Fruit fly (Drosophila melanogaster): ENCODE data around the gene Abp1.

Abp1 gene

DNA sequence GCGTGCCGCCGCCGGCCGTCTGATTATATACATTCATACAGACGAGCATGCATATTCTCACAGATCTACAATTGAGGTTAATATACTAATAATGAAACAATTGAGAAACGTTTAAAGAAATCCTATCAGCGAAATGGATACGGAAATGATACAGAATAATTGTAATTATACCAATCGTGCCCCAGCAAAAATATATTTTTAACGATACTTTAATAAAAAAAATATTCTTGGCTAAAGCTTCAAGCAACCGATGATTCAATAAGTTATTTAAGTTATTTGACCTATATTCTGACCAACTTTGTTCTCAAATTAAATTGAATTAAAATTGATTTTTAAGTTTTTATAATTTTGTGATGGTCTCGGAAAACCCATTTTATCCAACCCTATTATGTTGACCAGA is 10.0 kb downstream of the Abp1 start:
- TF ChIP-seq EcR (GFP tag; optimal IDR thresholded peaks at IDR 0.05), result no peak
- TF ChIP-seq pan (optimal IDR thresholded peaks at IDR 0.05), result no peak
- no peak for TF ChIP-seq usp (GFP tag; optimal IDR thresholded peaks at IDR 0.05)

DNA sequence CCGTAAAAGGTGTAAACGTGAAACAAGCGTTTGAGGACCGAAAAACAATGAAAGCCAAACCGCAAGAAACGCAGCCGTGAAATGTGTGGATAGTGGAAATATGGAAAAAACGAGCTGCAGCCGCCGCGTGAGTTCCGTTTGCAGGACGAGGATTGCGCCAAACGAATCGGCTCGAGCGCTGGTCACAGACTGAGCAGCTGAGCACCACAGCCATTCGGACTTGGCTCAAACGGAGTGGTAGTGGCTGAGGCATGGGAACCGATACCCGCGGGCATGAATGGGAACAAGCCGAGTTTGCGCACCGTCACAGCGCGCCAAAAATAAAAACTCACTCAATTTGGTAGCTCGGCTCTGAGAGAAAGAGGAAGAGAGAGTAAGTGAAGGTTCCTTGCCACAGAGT is 11.5 kb downstream of the Abp1 start, which contains the start of gene CG10089:
Gene CG10089, minus strand, starts transcription at position 181 of the 400 bp plus-strand sequence.
- TF ChIP-seq pan (optimal IDR thresholded peaks at IDR 0.05), result no peak
- TF ChIP-seq EcR (GFP tag; optimal IDR thresholded peaks at IDR 0.05), result no peak
- no peak for TF ChIP-seq psq (optimal IDR thresholded peaks at IDR 0.05)
- TF ChIP-seq Dll (optimal IDR thresholded peaks at IDR 0.05), result no peak
- TF ChIP-seq CG8478 (optimal IDR thresholded peaks at IDR 0.05), result no peak
- TF ChIP-seq usp (GFP tag; optimal IDR thresholded peaks at IDR 0.05), result no peak

DNA sequence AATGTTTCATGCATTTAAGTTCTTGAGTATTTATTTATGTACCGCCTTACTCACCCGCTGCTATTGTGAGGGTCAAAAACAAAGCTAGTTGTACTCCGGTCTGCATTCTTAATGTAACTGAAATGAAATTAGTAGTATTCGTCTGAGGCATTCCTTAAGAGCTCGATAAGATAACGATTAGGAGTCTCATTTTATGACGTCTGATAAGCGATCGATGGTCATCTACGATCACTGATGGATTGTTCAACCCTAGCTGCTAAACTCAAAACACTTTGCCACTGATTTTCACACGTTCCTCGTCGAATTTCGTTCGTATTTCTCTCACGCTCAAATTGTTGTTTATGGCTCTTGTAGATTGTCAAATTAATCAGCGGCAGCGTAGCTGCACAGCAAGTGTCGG is 28.9 kb downstream of the Abp1 start, which contains the start of gene CG10116:
Gene CG10116, minus strand, starts transcription at position 106 of the 400 bp plus-strand sequence.
- TF ChIP-seq EcR (GFP tag; optimal IDR thresholded peaks at IDR 0.05) (no peak), usp (GFP tag; optimal IDR thresholded peaks at IDR 0.05) (no peak), CG8478 (optimal IDR thresholded peaks at IDR 0.05) (no peak), Dll (optimal IDR thresholded peaks at IDR 0.05) (no peak), pan (optimal IDR thresholded peaks at IDR 0.05) (no peak), psq (optimal IDR thresholded peaks at IDR 0.05) (no peak)

DNA sequence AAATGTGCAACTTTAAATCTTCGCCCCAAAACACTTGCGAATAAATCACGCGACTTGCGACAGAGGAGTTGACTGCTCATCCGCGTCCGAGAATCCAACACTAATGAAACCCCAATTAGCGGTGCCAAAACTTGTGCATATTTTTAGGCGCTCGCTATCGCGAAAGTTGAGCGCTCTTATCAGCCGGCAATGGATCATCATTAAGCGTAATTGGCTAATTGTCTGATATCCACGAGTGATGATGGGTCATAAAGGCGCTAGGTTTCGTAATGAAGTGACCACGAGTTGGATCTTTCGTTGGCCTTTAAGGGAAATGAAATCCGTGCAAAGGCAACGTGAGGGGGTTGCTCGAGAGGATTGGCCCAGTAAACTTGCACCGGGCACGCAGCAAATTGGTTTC is 31.3 kb downstream of the Abp1 start:
- no peak for TF ChIP-seq EcR (GFP tag; optimal IDR thresholded peaks at IDR 0.05)
- TF ChIP-seq CG8478 (optimal IDR thresholded peaks at IDR 0.05), result no peak
- no peak for TF ChIP-seq psq (optimal IDR thresholded peaks at IDR 0.05)
- no peak for TF ChIP-seq usp (GFP tag; optimal IDR thresholded peaks at IDR 0.05)
- no peak for TF ChIP-seq pan (optimal IDR thresholded peaks at IDR 0.05)
- TF ChIP-seq Dll (optimal IDR thresholded peaks at IDR 0.05), result no peak

DNA sequence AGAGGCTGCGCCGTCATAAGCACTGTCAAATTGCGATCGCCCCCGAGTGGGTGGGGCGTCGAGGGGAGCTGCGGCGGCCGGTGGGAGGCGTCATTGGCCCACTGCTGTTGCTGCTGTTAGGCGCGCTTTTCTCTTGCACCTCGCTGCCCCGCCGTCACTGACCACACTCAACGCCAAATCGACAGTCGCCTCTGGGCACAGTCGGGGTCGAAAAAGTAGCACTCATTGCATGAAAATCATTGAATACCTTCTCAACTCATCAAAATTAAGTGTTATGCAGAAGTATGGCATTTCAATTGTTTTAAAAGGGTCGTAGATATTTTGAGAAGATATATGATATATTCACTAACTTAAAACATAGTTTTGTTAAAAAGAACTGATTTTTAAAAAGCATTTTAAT is 33.8 kb downstream of the Abp1 start:
- TF ChIP-seq Dll (optimal IDR thresholded peaks at IDR 0.05) (no peak), EcR (GFP tag; optimal IDR thresholded peaks at IDR 0.05) (no peak), pan (optimal IDR thresholded peaks at IDR 0.05) (no peak), psq (optimal IDR thresholded peaks at IDR 0.05) (no peak), usp (GFP tag; optimal IDR thresholded peaks at IDR 0.05) (no peak), CG8478 (optimal IDR thresholded peaks at IDR 0.05) (no peak)

DNA sequence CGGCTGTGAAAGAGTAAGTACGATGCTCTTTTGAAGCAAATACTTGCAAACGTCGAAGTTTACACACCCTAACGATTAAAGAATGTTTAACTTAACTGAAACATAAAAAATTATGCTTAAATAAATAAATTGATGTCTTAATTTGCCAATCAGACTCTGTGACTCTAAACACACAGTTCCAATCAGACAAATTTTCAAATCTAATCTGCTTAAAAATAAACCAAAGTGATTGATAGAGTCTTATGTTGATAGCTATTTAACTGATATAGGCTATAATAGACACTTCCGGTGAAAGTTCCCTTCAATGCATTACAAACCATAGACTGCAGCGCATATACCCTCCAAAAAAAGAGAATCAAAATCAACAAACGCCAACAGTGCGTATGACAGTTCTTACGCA is 34.5 kb downstream of the Abp1 start:
- TF ChIP-seq psq (optimal IDR thresholded peaks at IDR 0.05) (no peak), CG8478 (optimal IDR thresholded peaks at IDR 0.05) (no peak), Dll (optimal IDR thresholded peaks at IDR 0.05) (no peak), pan (optimal IDR thresholded peaks at IDR 0.05) (no peak), EcR (GFP tag; optimal IDR thresholded peaks at IDR 0.05) (no peak), usp (GFP tag; optimal IDR thresholded peaks at IDR 0.05) (no peak)

DNA sequence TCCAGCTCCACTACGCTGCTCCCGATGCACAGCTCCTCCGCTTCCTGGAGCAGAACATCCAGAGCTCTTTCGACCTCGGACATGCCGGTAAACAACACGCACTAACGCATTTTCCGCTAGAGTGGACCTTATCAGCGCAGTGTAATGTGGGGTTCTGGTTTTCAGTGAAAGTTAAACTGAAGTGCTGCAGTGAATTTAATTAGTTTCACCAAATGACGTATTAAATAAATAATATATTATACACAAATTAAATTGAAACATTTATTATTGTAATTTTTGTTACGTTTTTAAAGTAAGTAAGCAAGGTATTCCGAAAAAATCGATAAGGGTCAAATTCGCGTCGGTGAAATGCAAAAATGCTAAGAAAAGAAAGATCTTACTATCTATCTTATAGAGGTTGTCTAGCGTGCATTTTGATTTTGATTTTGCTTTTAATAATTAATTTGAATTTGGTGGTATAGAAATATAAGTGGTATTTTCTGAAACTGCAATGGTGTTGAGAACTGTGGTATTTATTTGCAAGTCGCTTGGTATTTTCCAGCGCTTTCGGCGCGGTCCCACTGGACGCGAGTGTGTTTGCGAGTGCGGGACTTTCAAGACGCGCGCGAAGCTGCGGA is 35.8 kb downstream of the Abp1 start, which contains the start of the genes JMJD7 and CG10738:
Gene JMJD7, minus strand, starts transcription at position 107 of the 617 bp plus-strand sequence.
Gene CG10738, plus strand, starts transcription at position 594 of the 617 bp plus-strand sequence.
- TF ChIP-seq pan (optimal IDR thresholded peaks at IDR 0.05) (no peak), Dll (optimal IDR thresholded peaks at IDR 0.05) (no peak), EcR (GFP tag; optimal IDR thresholded peaks at IDR 0.05) (no peak), psq (optimal IDR thresholded peaks at IDR 0.05) (no peak), CG8478 (optimal IDR thresholded peaks at IDR 0.05) (no peak)

DNA sequence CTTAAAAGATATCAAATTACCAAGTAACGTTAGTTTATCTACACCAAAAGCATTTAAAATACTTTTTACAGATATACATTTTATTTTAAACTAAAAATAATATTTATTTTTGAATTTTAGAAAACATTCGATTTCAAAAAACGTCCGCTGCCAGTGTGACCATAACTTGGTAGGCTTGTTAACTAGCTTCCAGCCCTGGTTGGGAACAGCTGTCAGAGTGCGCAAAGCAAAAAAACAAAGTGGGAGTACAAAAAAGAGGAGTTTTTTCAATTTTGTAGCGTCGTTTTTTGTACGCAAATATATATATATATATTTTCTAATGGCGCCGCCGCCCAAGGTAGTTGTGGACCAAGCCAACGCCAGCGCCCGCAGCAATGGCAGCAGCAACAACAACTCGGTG is 43.7 kb downstream of the Abp1 start, which contains the start of gene cmb:
Gene cmb, plus strand, starts transcription at position 195 of the 400 bp plus-strand sequence.
- TF ChIP-seq pan (optimal IDR thresholded peaks at IDR 0.05) (no peak), usp (GFP tag; optimal IDR thresholded peaks at IDR 0.05) (no peak), Dll (optimal IDR thresholded peaks at IDR 0.05) (no peak), EcR (GFP tag; optimal IDR thresholded peaks at IDR 0.05) (no peak), psq (optimal IDR thresholded peaks at IDR 0.05) (no peak), CG8478 (optimal IDR thresholded peaks at IDR 0.05) (no peak)

DNA sequence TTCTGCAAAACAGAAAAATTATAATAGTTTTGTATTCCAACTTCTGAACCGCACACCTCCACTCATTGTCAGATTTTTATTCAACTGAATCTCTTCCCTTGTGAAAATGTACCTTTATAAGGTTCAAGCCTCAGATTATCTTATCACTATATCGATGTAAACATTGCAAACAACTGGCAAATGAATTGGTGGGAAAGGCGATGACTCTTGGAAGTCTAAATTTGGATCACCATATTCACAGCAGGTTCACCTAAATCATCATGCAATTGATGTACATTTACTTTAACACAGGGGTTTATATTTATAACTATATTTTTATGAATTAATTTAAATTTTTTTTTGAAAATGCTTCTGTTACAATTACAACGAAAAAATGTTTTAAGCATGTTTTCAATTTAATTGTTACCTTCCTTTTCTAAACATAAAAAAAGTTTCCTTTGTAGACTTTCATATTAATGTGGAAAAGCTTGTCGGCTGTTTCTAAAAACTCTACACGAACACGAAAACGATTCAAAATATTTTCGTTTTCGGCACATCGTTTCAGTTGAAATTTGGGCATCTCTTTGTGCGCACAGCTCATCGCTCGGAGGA is 45.6 kb downstream of the Abp1 start, which contains the start of the genes CG10140 and CG14109:
Gene CG10140, minus strand, starts transcription at position 101 of the 591 bp plus-strand sequence.
Gene CG14109, plus strand, starts transcription at position 541 of the 591 bp plus-strand sequence.
- no peak for TF ChIP-seq pan (optimal IDR thresholded peaks at IDR 0.05)
- no peak for TF ChIP-seq CG8478 (optimal IDR thresholded peaks at IDR 0.05)
- no peak for TF ChIP-seq usp (GFP tag; optimal IDR thresholded peaks at IDR 0.05)
- TF ChIP-seq Dll (optimal IDR thresholded peaks at IDR 0.05), result no peak
- TF ChIP-seq psq (optimal IDR thresholded peaks at IDR 0.05), result no peak
- no peak for TF ChIP-seq EcR (GFP tag; optimal IDR thresholded peaks at IDR 0.05)

DNA sequence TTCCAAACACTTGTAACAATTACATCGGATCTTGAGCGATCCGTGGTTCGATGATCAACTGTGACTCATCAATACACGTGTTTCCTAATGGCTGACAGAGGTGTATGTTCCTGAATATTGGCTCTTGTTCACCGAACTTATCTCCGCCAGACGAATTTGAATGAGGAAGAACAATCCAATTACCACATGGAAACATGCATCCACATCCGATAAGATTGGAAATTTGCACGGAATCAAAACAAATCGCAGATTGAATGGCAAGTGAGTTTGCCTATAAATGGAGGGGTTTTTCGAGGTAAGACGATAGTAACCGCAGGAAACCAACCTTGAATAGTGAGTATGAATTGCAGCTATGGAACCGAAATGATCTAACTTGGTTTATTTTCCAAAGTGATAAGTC is 48.4 kb downstream of the Abp1 start, which contains the start of gene CG10725:
Gene CG10725, plus strand, starts transcription at position 301 of the 400 bp plus-strand sequence.
- TF ChIP-seq Dll (optimal IDR thresholded peaks at IDR 0.05) (no peak), EcR (GFP tag; optimal IDR thresholded peaks at IDR 0.05) (no peak), pan (optimal IDR thresholded peaks at IDR 0.05) (no peak), CG8478 (optimal IDR thresholded peaks at IDR 0.05) (no peak), psq (optimal IDR thresholded peaks at IDR 0.05) (no peak), usp (GFP tag; optimal IDR thresholded peaks at IDR 0.05) (no peak)

DNA sequence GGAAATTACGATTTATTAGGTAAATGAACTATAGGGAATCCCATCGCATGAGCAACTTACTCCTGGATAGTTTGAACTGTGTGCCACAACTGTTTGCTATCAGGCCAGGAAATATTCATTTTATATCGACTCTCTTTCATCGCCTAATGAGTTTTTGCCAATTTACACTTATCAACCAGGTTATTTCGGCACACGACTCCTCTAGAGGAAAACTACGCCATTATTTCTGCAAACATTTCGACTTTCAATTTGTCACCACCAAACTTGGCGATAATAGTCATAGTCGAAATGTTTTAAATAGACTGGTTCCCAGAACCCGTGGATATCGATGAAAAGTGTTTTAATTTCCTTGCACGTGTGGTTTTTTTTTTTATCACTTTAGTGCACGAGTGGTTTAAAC is 49.0 kb downstream of the Abp1 start, which contains the start of gene CG10154:
Gene CG10154, minus strand, starts transcription at position 101 of the 400 bp plus-strand sequence.
- no peak for TF ChIP-seq psq (optimal IDR thresholded peaks at IDR 0.05)

DNA sequence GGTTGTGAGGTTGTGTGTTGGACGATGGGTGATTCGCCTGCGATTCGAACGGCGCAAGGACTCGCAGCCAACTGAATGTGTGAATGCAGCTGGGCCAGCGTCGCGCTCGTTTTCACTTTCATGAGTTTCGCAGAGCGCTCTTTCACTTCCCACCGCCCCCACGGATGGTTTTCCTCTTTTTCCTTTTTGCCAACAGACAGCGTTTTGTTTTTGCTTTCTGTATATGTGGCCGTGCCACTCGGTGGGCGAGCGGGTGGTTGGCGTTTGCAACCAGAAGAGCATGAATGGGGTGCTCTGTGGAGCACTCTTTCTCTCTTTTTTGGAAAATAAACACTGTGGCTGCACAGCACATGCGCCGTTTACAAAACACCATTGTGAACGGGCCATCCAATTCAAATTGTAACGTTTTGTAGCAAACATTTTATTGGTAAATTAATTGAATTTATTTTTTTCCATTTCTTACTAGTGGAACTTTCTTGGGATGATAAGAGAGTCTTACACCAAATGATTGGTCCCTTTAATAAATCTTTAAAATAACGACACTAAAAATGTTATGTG is 50.8 kb downstream of the Abp1 start, which contains the start of gene CG10713:
Gene CG10713, minus strand, starts transcription at position 60 of the 558 bp plus-strand sequence.
- TF ChIP-seq psq (optimal IDR thresholded peaks at IDR 0.05) (no peak), EcR (GFP tag; optimal IDR thresholded peaks at IDR 0.05) (no peak), pan (optimal IDR thresholded peaks at IDR 0.05) (no peak), Dll (optimal IDR thresholded peaks at IDR 0.05) (no peak), usp (GFP tag; optimal IDR thresholded peaks at IDR 0.05) (no peak), CG8478 (optimal IDR thresholded peaks at IDR 0.05) (no peak)

Measured in whole organism.